Fruit fly (Drosophila melanogaster) S2 (cell line): ENCODE measurements around the gene Hsp70Aa.
"Not testable (repeated sequence)": the region's sequence is repeated elsewhere in the genome, so short reads cannot be mapped to it uniquely, and the experiment has no call there.

Source experiments
- CG8478 ChIP-seq: fragments of >200 bp; optimal IDR thresholded peaks from 2 replicates; lab custom pipeline; 2018
- CTCF ChIP-seq, 2 experiments: fragments of >200 bp; optimal IDR thresholded peaks; 2 replicates each; lab custom pipeline; 2018

The Hsp70Aa gene

dm6 chr3R:11956444-11956843 lies at the start of gene Hsp70Aa:
Hsp70Aa (minus strand) TSS chr3R:11956544.
- not testable (repeated sequence) for TF ChIP-seq CG8478 (lab: Kevin White, UChicago); CTCF (optimal IDR thresholded peaks at IDR 0.05; lab: Kevin White, UChicago)

dm6 chr3R:12005417-12005816 lies 49.1 kb upstream of the Hsp70Aa start, which contains the start of gene Tk:
Tk (minus strand) TSS chr3R:12005473.
- TF ChIP-seq CG8478 (lab: Kevin White, UChicago) (no peak), CTCF (optimal IDR thresholded peaks at IDR 0.05; lab: Kevin White, UChicago) (no peak)

- no peak for TF ChIP-seq CG8478 (lab: Kevin White, UChicago)
- no peak for TF ChIP-seq CTCF (optimal IDR thresholded peaks at IDR 0.05; lab: Kevin White, UChicago)
These were observed 42.7 kb upstream of the Hsp70Aa start, which contains the start of gene Ect3 for dm6 chr3R:11999074-11999473. Ect3 (plus strand) TSS chr3R:11999278.

dm6 chr3R:11998130-11998529 lies 41.8 kb upstream of the Hsp70Aa start:
- no peak for TF ChIP-seq CTCF (optimal IDR thresholded peaks at IDR 0.05; lab: Kevin White, UChicago)
- no peak for TF ChIP-seq CG8478 (lab: Kevin White, UChicago)

dm6 chr3R:11992934-11993670 lies 36.8 kb upstream of the Hsp70Aa start, which contains the start of gene mfas:
mfas (minus strand) TSS chr3R:11993315.
- TF ChIP-seq CTCF (optimal IDR thresholded peaks at IDR 0.05; lab: Kevin White, UChicago) (no peak), CG8478 (lab: Kevin White, UChicago) (no peak)

dm6 chr3R:11991538-11992164 lies 35.3 kb upstream of the Hsp70Aa start:
- no peak for TF ChIP-seq CTCF (optimal IDR thresholded peaks at IDR 0.05; lab: Kevin White, UChicago)
- no peak for TF ChIP-seq CG8478 (lab: Kevin White, UChicago)

dm6 chr3R:11989996-11990395 lies 33.7 kb upstream of the Hsp70Aa start:
- no peak for TF ChIP-seq CG8478 (lab: Kevin White, UChicago)
- TF ChIP-seq CTCF (optimal IDR thresholded peaks at IDR 0.05; lab: Kevin White, UChicago): no peak

dm6 chr3R:11989206-11989605 lies 32.9 kb upstream of the Hsp70Aa start:
- no peak for TF ChIP-seq CTCF (optimal IDR thresholded peaks at IDR 0.05; lab: Kevin White, UChicago)
- TF ChIP-seq CG8478 (lab: Kevin White, UChicago): no peak

- TF ChIP-seq CTCF (optimal IDR thresholded peaks at IDR 0.05; lab: Kevin White, UChicago) (no peak), CG8478 (lab: Kevin White, UChicago) (no peak)
These were observed 28.5 kb upstream of the Hsp70Aa start for dm6 chr3R:11984862-11985261.

dm6 chr3R:11984441-11984840 lies 28.1 kb upstream of the Hsp70Aa start, which contains the start of gene CG3397:
CG3397 (minus strand) TSS chr3R:11984541.
- no peak for TF ChIP-seq CG8478 (lab: Kevin White, UChicago)
- no peak for TF ChIP-seq CTCF (optimal IDR thresholded peaks at IDR 0.05; lab: Kevin White, UChicago)

- no peak for TF ChIP-seq CG8478 (lab: Kevin White, UChicago)
- no peak for TF ChIP-seq CTCF (optimal IDR thresholded peaks at IDR 0.05; lab: Kevin White, UChicago)
These were observed 26.2 kb upstream of the Hsp70Aa start for dm6 chr3R:11982547-11982946.

- TF ChIP-seq CTCF (optimal IDR thresholded peaks at IDR 0.05; lab: Kevin White, UChicago) (no peak), CG8478 (lab: Kevin White, UChicago) (no peak)
These were observed 25.6 kb upstream of the Hsp70Aa start, which contains the start of gene CG12224 for dm6 chr3R:11981962-11982361. CG12224 (minus strand) TSS chr3R:11982062.

dm6 chr3R:11979879-11980571 lies 23.7 kb upstream of the Hsp70Aa start, which contains the start of gene CG18547:
CG18547 (minus strand) TSS chr3R:11980390.
- TF ChIP-seq CG8478 (lab: Kevin White, UChicago) (no peak), CTCF (optimal IDR thresholded peaks at IDR 0.05; lab: Kevin White, UChicago) (no peak)

- TF ChIP-seq CTCF (optimal IDR thresholded peaks at IDR 0.05; lab: Kevin White, UChicago): no peak
- TF ChIP-seq CG8478 (lab: Kevin White, UChicago): no peak
These were observed 21.9 kb upstream of the Hsp70Aa start for dm6 chr3R:11978278-11978677.

- TF ChIP-seq CG8478 (lab: Kevin White, UChicago) (no peak), CTCF (optimal IDR thresholded peaks at IDR 0.05; lab: Kevin White, UChicago) (no peak)
These were observed 21.0 kb upstream of the Hsp70Aa start for dm6 chr3R:11977336-11977678.
